Worm (Caenorhabditis elegans): ENCODE data around the gene trmt-10A.
A peak's percentile ranks its signal among the peaks of the same experiment; 100 is the strongest.
"Not testable (repeated sequence)": the region's sequence is repeated elsewhere in the genome, so short reads cannot be mapped to it uniquely, and the experiment has no call there.

The trmt-10A gene

ce11 chrIV:9898712-9899111, 33.3 kb downstream of the trmt-10A start, which contains the start of gene tbc-3:
Gene tbc-3 (plus strand): TSS chrIV:9899012.
- TF ChIP-seq Y79H2A.3 (GFP tag; conservative IDR thresholded peaks at IDR 0.05) = no peak
- no peak for TF ChIP-seq ceh-58 (GFP tag; IDR thresholded peaks at IDR 0.05)
- TF ChIP-seq mcd-1 (GFP tag; IDR thresholded peaks at IDR 0.05) = no peak
- no peak for TF ChIP-seq hsf-1 (GFP tag; IDR thresholded peaks at IDR 0.05)
- TF ChIP-seq K12H6.12 (tag; optimal IDR thresholded peaks at IDR 0.05) = no peak
- TF ChIP-seq ama-1 (optimal IDR thresholded peaks at IDR 0.05) = no peak
- TF ChIP-seq ama-1 (GFP tag; optimal IDR thresholded peaks at IDR 0.05) = no peak
- no peak for TF ChIP-seq pbrm-1 (GFP tag; IDR thresholded peaks at IDR 0.05)
- no peak for TF ChIP-seq gei-17 (GFP tag; optimal IDR thresholded peaks at IDR 0.05)

ce11 chrIV:9895088-9895487, 36.9 kb downstream of the trmt-10A start, which contains the start of gene ssp-32:
Gene ssp-32 (plus strand): TSS chrIV:9895388.
- TF ChIP-seq ztf-26 (tag; optimal IDR thresholded peaks at IDR 0.05) (no peak), lsl-1 (GFP tag; optimal IDR thresholded peaks at IDR 0.05) (no peak), ztf-22 (GFP tag; optimal IDR thresholded peaks at IDR 0.05) (no peak), nhr-120 (GFP tag; IDR thresholded peaks at IDR 0.05) (no peak), Y56A3A.18 (GFP tag; IDR thresholded peaks at IDR 0.05) (no peak), hmg-1.2 (GFP tag; IDR thresholded peaks at IDR 0.05) (no peak), cebp-2 (GFP tag; IDR thresholded peaks at IDR 0.05) (no peak), ztf-25 (GFP tag; IDR thresholded peaks at IDR 0.05) (no peak), ama-1 (optimal IDR thresholded peaks at IDR 0.05) (no peak), ama-1 (GFP tag; optimal IDR thresholded peaks at IDR 0.05) (no peak)

DNA sequence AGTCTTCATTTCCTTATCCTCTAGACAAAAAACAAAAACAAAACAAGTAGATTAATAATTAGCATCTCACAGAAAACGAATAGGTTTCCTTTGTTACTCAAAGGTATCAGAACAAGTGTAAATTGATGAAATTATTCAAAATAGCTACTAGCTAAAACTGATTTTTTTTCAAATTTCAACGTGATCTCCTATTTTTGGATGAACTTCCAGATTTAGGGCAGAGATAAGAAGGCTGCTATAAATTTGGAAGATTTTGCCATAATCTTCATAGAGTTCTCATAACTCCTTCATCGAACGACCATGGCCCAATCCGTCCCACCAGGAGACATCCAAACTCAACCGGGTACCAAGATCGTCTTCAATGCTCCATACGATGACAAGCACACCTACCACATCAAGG, 37.7 kb downstream of the trmt-10A start, which contains the start of gene msp-77:
Gene msp-77, plus strand, starts transcription at position 301 of the 400 bp plus-strand sequence.
- not testable (repeated sequence) for TF ChIP-seq repo-1 (tag; optimal IDR thresholded peaks at IDR 0.05); ceh-58 (GFP tag; IDR thresholded peaks at IDR 0.05); nhr-27 (tag; optimal IDR thresholded peaks at IDR 0.05)

ce11 chrIV:9893649-9894048, 38.4 kb downstream of the trmt-10A start, which contains the start of gene sss-1:
Gene sss-1 (minus strand): TSS chrIV:9893749.
- not testable (repeated sequence) for TF ChIP-seq nhr-80 (tag; optimal IDR thresholded peaks at IDR 0.05); nhr-179 (tag; optimal IDR thresholded peaks at IDR 0.05); hsf-1 (GFP tag; IDR thresholded peaks at IDR 0.05)

DNA sequence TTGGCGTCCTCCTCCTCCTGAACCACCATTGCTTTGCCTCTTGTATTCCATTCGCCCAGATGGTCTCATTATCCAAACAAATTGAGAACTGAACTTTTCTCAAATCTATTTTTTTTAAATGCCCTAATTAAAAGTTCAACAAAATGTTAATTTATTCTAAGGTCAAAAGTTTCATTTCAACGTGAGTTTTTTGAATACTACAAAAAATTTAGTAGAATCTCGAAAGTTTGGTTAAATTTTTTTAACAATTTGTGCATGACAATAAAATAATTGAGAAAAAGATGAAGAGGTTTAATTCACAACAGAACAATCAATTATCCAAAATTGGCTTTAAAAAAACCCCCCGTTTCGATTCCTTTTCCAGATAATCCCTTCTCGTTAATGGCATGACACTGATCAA, 40.1 kb downstream of the trmt-10A start, which contains the start of gene F32B6.4:
Gene F32B6.4, minus strand, starts transcription at position 101 of the 400 bp plus-strand sequence.
- TF ChIP-seq dpl-1 (GFP tag; optimal IDR thresholded peaks at IDR 0.05) (no peak), dox-1 (GFP tag; IDR thresholded peaks at IDR 0.05) (no peak), nhr-120 (GFP tag; IDR thresholded peaks at IDR 0.05) (no peak), Y53G8AR.9 (GFP tag; conservative IDR thresholded peaks at IDR 0.05) (no peak), F49E8.2 (tag; optimal IDR thresholded peaks at IDR 0.05; ENCODE audit: insufficient read depth) (no peak)

ce11 chrIV:9889857-9890256, 42.2 kb downstream of the trmt-10A start, which contains the start of gene ttbk-3:
Gene ttbk-3 (minus strand): TSS chrIV:9889957.
- TF ChIP-seq hlh-12 (tag; optimal IDR thresholded peaks at IDR 0.05) = no peak

- peak; percentile 40 for TF ChIP-seq lsl-1 (GFP tag; optimal IDR thresholded peaks at IDR 0.05)
- TF ChIP-seq attf-3 (GFP tag; conservative IDR thresholded peaks at IDR 0.05) = no peak
- no peak for TF ChIP-seq fkh-3 (tag; optimal IDR thresholded peaks at IDR 0.05)
- TF ChIP-seq F55B11.4 (tag; optimal IDR thresholded peaks at IDR 0.05; ENCODE audit: borderline replicate concordance, insufficient read depth) = no peak
- TF ChIP-seq unc-62 (GFP tag; optimal IDR thresholded peaks at IDR 0.05) = no peak
- no peak for TF ChIP-seq ztf-6 (GFP tag; IDR thresholded peaks at IDR 0.05)
- peak; percentile 8 for TF ChIP-seq snpc-3.4 (tag; optimal IDR thresholded peaks at IDR 0.05)
- TF ChIP-seq attf-5 (GFP tag; optimal IDR thresholded peaks at IDR 0.05) = peak; percentile 25
- peak; percentile 63 for TF ChIP-seq F23B12.7 (tag; optimal IDR thresholded peaks at IDR 0.05; ENCODE audit: insufficient read depth)
- TF ChIP-seq nhr-80 (tag; optimal IDR thresholded peaks at IDR 0.05) = peak; percentile 33
- TF ChIP-seq madf-6 (GFP tag; IDR thresholded peaks at IDR 0.05) = peak; percentile 23; the same call in 1 of the 2 replicates
- TF ChIP-seq rpc-1 (optimal IDR thresholded peaks at IDR 0.05) = no peak
- no peak for TF ChIP-seq rpc-1 (tag; optimal IDR thresholded peaks at IDR 0.05)
- peak; percentile 16 for TF ChIP-seq snpc-1.3 (tag; optimal IDR thresholded peaks at IDR 0.05; ENCODE audit: insufficient read depth)
- no peak for TF ChIP-seq chd-7 (tag; optimal IDR thresholded peaks at IDR 0.05)
- TF ChIP-seq Y53G8AR.9 (GFP tag; conservative IDR thresholded peaks at IDR 0.05) = no peak
These were observed 47.8 kb downstream of the trmt-10A start, which contains the start of the genes prp-18 and mccc-1 for ce11 chrIV:9884257-9884656. Gene prp-18 (minus strand): TSS chrIV:9884383. Gene mccc-1 (plus strand): TSS chrIV:9884570.
